Worm (Caenorhabditis elegans): ENCODE data around the gene C47D12.5.

DNA sequence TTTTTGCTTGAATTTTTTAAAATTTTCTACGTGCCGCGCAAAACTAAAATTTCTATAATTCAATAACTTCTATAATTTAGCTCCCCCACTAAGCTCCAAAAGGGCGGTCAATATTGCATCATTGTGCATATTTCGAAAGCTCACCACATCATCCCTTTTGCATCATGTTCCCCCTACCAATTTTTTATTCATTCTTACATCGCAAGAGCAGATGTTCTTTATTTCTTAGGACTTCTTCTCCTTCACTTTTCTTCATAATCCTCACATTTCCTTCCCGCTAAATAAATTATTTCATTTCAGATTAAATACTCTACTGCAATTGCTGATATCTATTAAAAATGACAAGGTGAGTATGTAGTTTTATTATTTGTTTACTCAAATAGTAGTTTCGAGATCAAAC is 38.8 kb upstream of the C47D12.5 start, which contains the start of gene ldh-1:
- TF ChIP-seq ztf-11 (tag; optimal IDR thresholded peaks at IDR 0.05) = no peak
- TF ChIP-seq ces-1 (GFP tag; optimal IDR thresholded peaks at IDR 0.05) = peak; percentile 37
- no peak for TF ChIP-seq lsy-2 (tag; optimal IDR thresholded peaks at IDR 0.05)
- TF ChIP-seq nhr-28 (tag; optimal IDR thresholded peaks at IDR 0.05) = no peak
- no peak for TF ChIP-seq nhr-237 (tag; optimal IDR thresholded peaks at IDR 0.05)
- TF ChIP-seq unc-62 (GFP tag; optimal IDR thresholded peaks at IDR 0.05) = no peak
- TF ChIP-seq unc-39 (tag; optimal IDR thresholded peaks at IDR 0.05) = no peak
- no peak for TF ChIP-seq bed-3 (GFP tag; optimal IDR thresholded peaks at IDR 0.05)
- TF ChIP-seq snpc-4 (tag; optimal IDR thresholded peaks at IDR 0.05) = no peak
- TF ChIP-seq mep-1 (tag; optimal IDR thresholded peaks at IDR 0.05) = no peak
